Worm (Caenorhabditis elegans): Measurements from ENCODE around the gene T22B7.22.

ce11 chrX:5670829-5671228, 11.1 kb downstream of the T22B7.22 start:
- TF ChIP-seq ttx-3 (tag; optimal IDR thresholded peaks at IDR 0.05) (no peak), elt-4 (tag; optimal IDR thresholded peaks at IDR 0.05) (no peak), pros-1 (tag; optimal IDR thresholded peaks at IDR 0.05) (no peak)
